Fruit fly (Drosophila melanogaster) whole organism, pupa: Measurements from ENCODE around the gene CG31848.
A peak's percentile ranks its signal among the peaks of the same experiment; 100 is the strongest.

Experiments used
- CG10348 ChIP-seq: fragments of 200-800 bp; sonication (Bioruptor generic); IDR thresholded peaks from 2 replicates; pipeline ENCODE4 v1.3.6; 2022; ENCODE audit warnings: missing biosample characterization, missing genetic modification characterization
- CG12605 ChIP-seq: fragments of 200-800 bp; sonication (Bioruptor generic); IDR thresholded peaks from 2 replicates; pipeline ENCODE4 v1.3.6; 2022; ENCODE audit warnings: missing biosample characterization, missing genetic modification characterization
- CG15710 ChIP-seq: fragments of 200-800 bp; sonication (Bioruptor generic); optimal IDR thresholded peaks from 2 replicates; lab custom pipeline; 2018; ENCODE audit warnings: missing biosample characterization, mild to moderate bottlenecking, missing genetic modification characterization, moderate library complexity
- CG32121 ChIP-seq: fragments of 200-800 bp; sonication (Bioruptor generic); IDR thresholded peaks from 2 replicates; pipeline ENCODE4 v1.3.6; 2022; ENCODE audit warnings: missing biosample characterization, missing genetic modification characterization
- CG34367 ChIP-seq: fragments of 200-800 bp; sonication (Bioruptor generic); optimal IDR thresholded peaks from 2 replicates; lab custom pipeline; 2018; ENCODE audit warnings: missing biosample characterization, mild to moderate bottlenecking, missing genetic modification characterization
- CG4496 ChIP-seq: fragments of 200-800 bp; sonication (Bioruptor generic); IDR thresholded peaks from 3 replicates; pipeline ENCODE4 v1.3.6; 2022; ENCODE audit warnings: missing biosample characterization, missing genetic modification characterization
- CG8301 ChIP-seq: fragments of 200-800 bp; sonication (Bioruptor generic); optimal IDR thresholded peaks from 2 replicates; lab custom pipeline; 2018; ENCODE audit warnings: missing biosample characterization, mild to moderate bottlenecking, missing genetic modification characterization
- D1 ChIP-seq: fragments of 200-800 bp; sonication (Bioruptor generic); optimal IDR thresholded peaks from 2 replicates; lab custom pipeline; 2018; ENCODE audit warnings: missing biosample characterization, mild to moderate bottlenecking, missing genetic modification characterization, moderate library complexity
- EcR ChIP-seq: fragments of 200-800 bp; sonication (Bioruptor generic); optimal IDR thresholded peaks from 3 replicates; lab custom pipeline; 2019; ENCODE audit warnings: missing biosample characterization, missing genetic modification characterization, mild to moderate bottlenecking, moderate library complexity, missing genetic modification reagents
- Ets98B ChIP-seq: fragments of 200-800 bp; sonication (Bioruptor generic); IDR thresholded peaks from 2 replicates; pipeline ENCODE4 v1.3.6; 2022; ENCODE audit warnings: missing biosample characterization, missing genetic modification characterization
- Pif1A ChIP-seq: fragments of 200-800 bp; sonication (Bioruptor generic); optimal IDR thresholded peaks from 3 replicates; lab custom pipeline; 2016; ENCODE audit warnings: missing biosample characterization, missing genetic modification characterization
- Pif1B ChIP-seq: fragments of 200-800 bp; sonication (Bioruptor generic); optimal IDR thresholded peaks from 3 replicates; lab custom pipeline; 2016; ENCODE audit warnings: missing biosample characterization, missing genetic modification characterization
- Snoo ChIP-seq: fragments of 200-800 bp; sonication (Bioruptor generic); optimal IDR thresholded peaks from 3 replicates; lab custom pipeline; 2017; ENCODE audit warnings: missing biosample characterization, mild to moderate bottlenecking, missing genetic modification characterization, inconsistent platforms
- fd96Ca ChIP-seq: fragments of 200-800 bp; sonication (Bioruptor generic); IDR thresholded peaks from 3 replicates; pipeline ENCODE4 v1.3.6; 2022; ENCODE audit warnings: missing biosample characterization, missing genetic modification characterization
- gl ChIP-seq: fragments of 200-800 bp; sonication (Bioruptor generic); optimal IDR thresholded peaks from 2 replicates; lab custom pipeline; 2018; ENCODE audit warnings: missing biosample characterization, mild to moderate bottlenecking, missing genetic modification characterization
- rn ChIP-seq: fragments of 200-800 bp; sonication (Bioruptor generic); IDR thresholded peaks from 2 replicates; pipeline ENCODE4 v1.3.6; 2022; ENCODE audit warnings: missing biosample characterization, missing genetic modification characterization

CG31848 gene

DNA sequence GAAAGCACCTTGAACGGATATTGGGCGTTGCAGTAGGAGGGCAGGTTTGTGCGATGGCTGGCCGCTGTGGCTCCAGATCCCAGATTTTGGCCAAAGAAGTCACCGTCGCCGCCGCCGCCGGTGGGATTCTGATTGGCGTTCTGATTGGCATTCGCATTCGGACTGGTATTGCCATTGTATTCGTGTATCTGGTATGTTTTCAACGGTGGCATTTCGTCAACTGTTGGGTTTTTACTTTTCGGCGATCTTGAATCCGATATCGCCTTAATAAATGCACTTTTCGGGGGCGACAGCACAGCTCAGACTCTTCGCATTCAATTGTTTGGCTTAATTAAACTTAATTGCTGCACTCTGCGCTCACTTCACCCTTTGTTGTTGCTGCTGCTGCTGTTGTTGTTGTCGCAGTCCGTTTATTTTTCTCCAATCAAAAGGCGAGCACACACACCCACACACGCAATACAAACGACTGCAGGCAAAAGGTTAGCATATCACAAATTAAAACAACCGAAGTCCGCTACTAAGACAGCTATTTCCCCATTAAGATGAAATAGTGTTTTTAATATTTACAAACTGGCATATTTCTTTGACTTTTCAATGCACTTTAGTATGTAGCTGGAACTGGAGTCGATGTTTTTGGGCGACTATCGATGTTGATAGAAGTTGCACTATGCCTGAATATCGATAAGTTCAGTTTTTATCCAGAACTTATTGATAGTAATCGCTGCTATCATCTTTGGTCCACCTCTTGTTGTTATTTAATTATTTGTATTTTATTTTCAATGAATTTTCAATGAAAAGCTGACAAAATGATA lies 46.2 kb downstream of the CG31848 start, which contains the start of the genes CG9426 and mRF1:
Gene CG9426 (minus strand): TSS at position 643 of the 812 bp plus-strand sequence.
Gene mRF1 (plus strand): TSS at position 699 of the 812 bp plus-strand sequence.
- TF ChIP-seq EcR (GFP tag; lab: Kevin White, UChicago) (peak; percentile 22), gl (tag; lab: Kevin White, UChicago) (no peak)

DNA sequence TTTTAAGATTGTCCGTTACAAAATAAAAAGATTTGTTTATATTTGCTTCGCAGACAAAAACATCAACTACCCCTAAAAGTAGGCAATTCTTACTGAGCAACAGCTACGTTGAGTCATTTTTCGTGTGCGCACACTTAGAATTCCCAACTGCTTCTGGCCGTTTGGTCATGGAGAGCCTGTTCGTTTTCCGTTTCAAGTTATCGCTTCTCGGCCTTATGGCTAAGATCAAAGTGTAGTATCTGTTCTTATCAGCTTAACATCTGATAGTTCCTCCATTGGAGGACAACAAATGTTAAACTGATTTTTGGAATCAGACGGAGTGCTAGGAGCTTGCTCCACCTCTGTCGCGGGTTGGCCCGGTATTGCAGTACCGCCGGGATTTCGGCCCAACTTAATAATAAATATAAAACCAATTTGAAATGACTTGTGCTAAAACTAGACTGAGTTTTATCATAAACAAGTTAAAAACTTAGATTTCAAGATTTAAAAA lies 50.0 kb downstream of the CG31848 start:
- TF ChIP-seq D1 (peak; percentile 48), Ets98B (0 out of 2 replicates have a peak, but pooled peaks have one; percentile 42), CG32121 (GFP tag; lab: Robert Waterston, UW) (peak; percentile 47; the same call in 1 of the 2 replicates), CG4496 (GFP tag; lab: Robert Waterston, UW) (peak; percentile 62; the same call in 1 of the 3 replicates)
- TF ChIP-seq, all 21 proteins: peak for 4; not testable (repeated sequence) for 17

DNA sequence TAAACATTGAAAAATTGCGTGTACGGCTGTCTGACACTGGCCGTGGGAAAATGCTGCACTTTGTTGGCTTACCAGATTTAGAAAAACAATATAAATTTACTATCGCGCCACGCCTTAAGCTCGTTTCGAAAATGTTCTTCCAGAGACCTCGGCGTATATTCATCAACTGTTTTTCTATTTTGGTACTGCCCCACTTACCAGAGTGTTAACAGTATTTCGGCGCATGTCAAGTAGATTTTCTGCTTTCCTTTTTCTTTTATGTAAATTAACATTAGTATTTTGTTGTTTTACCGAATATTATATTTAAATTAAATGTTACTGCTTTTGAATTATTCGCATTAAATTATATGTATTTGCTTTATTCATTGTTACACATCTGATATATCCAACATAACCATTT lies 50.7 kb downstream of the CG31848 start, which contains the start of gene kek4:
Gene kek4 (minus strand): TSS at position 341 of the 400 bp plus-strand sequence.
- no peak for TF ChIP-seq CG8301 (tag; lab: Kevin White, UChicago)
- TF ChIP-seq Ets98B = no peak
- no peak for TF ChIP-seq gl (tag; lab: Kevin White, UChicago)
- TF ChIP-seq CG12605 (GFP tag; lab: Robert Waterston, UW) = no peak
- no peak for TF ChIP-seq CG10348 (GFP tag; lab: Robert Waterston, UW)
- no peak for TF ChIP-seq Pif1B (GFP tag; lab: Kevin White, UChicago)
- TF ChIP-seq Snoo = no peak
- no peak for TF ChIP-seq rn (GFP tag; lab: Robert Waterston, UW)
- TF ChIP-seq CG15710 (tag; lab: Kevin White, UChicago) = no peak
- TF ChIP-seq fd96Ca (GFP tag; lab: Robert Waterston, UW) = no peak
- TF ChIP-seq Pif1A = no peak
- no peak for TF ChIP-seq CG34367 (tag; lab: Kevin White, UChicago)
